Worm (Caenorhabditis elegans) whole organism, midembryonic: ENCODE measurements around the gene W09D10.4.

ENCODE experiments used
- T22C8.4 ChIP-seq: fragments of 200-800 bp; sonication (Bioruptor generic); IDR thresholded peaks from 2 replicates; pipeline ENCODE4 v1.3.6; 2022; ENCODE audit warnings: missing genetic modification characterization, missing compliant biosample characterization
- cog-1 ChIP-seq: sonication (generic microtip); optimal IDR thresholded peaks from 2 replicates; lab custom pipeline; 2016; ENCODE audit warnings: missing genetic modification characterization, missing compliant biosample characterization
- flt-1 ChIP-seq: fragments of 200-800 bp; sonication (Bioruptor generic); IDR thresholded peaks from 2 replicates; pipeline ENCODE4 v1.3.6; 2022; ENCODE audit warnings: missing genetic modification characterization, missing compliant biosample characterization
- klf-2 ChIP-seq: fragments of 200-800 bp; sonication (Bioruptor generic); conservative IDR thresholded peaks from 2 replicates; pipeline ENCODE4 v1.3.6; 2022; ENCODE audit warnings: missing genetic modification reagents, missing genetic modification characterization, missing compliant biosample characterization
- med-1 ChIP-seq: sonication (generic microtip); optimal IDR thresholded peaks from 2 replicates; lab custom pipeline; 2017; ENCODE audit warnings: missing genetic modification characterization, mild to moderate bottlenecking, missing compliant biosample characterization, antibody characterized with exemption, missing genetic modification reagents; ENCODE audit not compliant: insufficient read depth
- ref-1 ChIP-seq: fragments of 200-800 bp; sonication (Bioruptor generic); conservative IDR thresholded peaks from 2 replicates; pipeline ENCODE4 v1.3.6; 2022; ENCODE audit warnings: missing genetic modification reagents, missing genetic modification characterization, missing compliant biosample characterization
- tab-1 ChIP-seq: fragments of 200-800 bp; sonication (Bioruptor generic); IDR thresholded peaks from 2 replicates; pipeline ENCODE4 v1.3.6; 2022; ENCODE audit warnings: missing genetic modification characterization, missing compliant biosample characterization
- ztf-23 ChIP-seq: fragments of 200-800 bp; sonication (Bioruptor generic); IDR thresholded peaks from 2 replicates; pipeline ENCODE4 v1.3.6; 2022; ENCODE audit warnings: missing genetic modification reagents, missing genetic modification characterization, missing compliant biosample characterization
- ztf-29 ChIP-seq: fragments of 200-800 bp; sonication (Bioruptor generic); IDR thresholded peaks from 2 replicates; pipeline ENCODE4 v1.3.6; 2022; ENCODE audit warnings: missing genetic modification reagents, missing genetic modification characterization, missing compliant biosample characterization

The W09D10.4 gene

DNA sequence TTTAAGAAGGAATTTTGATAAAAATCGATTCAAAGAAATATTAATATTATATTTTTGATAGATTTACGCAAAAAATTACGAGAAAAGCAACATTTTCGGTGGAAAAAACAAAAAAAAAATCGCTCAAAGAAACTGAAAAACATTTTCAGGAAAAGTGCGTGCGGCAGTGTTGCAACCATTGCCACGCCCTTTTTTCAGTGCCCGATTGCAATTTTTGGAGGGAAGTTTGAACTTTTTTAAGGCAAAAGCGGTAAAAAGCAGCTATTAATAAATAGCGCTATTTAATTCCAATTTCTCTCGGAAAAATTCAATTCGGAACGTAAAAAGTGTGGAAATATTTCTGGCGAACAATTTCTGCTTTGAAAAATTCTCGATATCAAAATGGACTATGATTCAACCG, 5.1 kb upstream of the W09D10.4 start:
- TF ChIP-seq T22C8.4, result no peak
- TF ChIP-seq klf-2 (GFP tag; lab: Robert Waterston, UW), result no peak
- no peak for TF ChIP-seq ref-1 (GFP tag; lab: Robert Waterston, UW)
- TF ChIP-seq med-1 (GFP tag; lab: Kevin White, UChicago), result no peak
- TF ChIP-seq cog-1 (tag; lab: Kevin White, UChicago), result no peak
- TF ChIP-seq tab-1 (GFP tag; lab: Robert Waterston, UW), result no peak
- TF ChIP-seq ztf-29, result no peak
- TF ChIP-seq ztf-23 (GFP tag; lab: Robert Waterston, UW), result no peak
- TF ChIP-seq flt-1, result no peak

- TF ChIP-seq klf-2 (GFP tag; lab: Robert Waterston, UW) (no peak), cog-1 (tag; lab: Kevin White, UChicago) (peak; percentile 26), flt-1 (0 out of 2 replicates have a peak, but pooled peaks have one; percentile 39), ztf-23 (GFP tag; lab: Robert Waterston, UW) (peak; percentile 46; the same call in 1 of the 2 replicates), ref-1 (GFP tag; lab: Robert Waterston, UW) (no peak), T22C8.4 (peak; percentile 97)
Observed at ce11 chrIII:10720170-10720569, 4.2 kb upstream of the W09D10.4 start.

ce11 chrIII:10719057-10719456, 3.1 kb upstream of the W09D10.4 start:
- TF ChIP-seq ztf-29, result no peak
- TF ChIP-seq cog-1 (tag; lab: Kevin White, UChicago), result no peak
- TF ChIP-seq T22C8.4, result no peak
- no peak for TF ChIP-seq flt-1
- no peak for TF ChIP-seq med-1 (GFP tag; lab: Kevin White, UChicago)
- TF ChIP-seq klf-2 (GFP tag; lab: Robert Waterston, UW), result no peak
- no peak for TF ChIP-seq tab-1 (GFP tag; lab: Robert Waterston, UW)

DNA sequence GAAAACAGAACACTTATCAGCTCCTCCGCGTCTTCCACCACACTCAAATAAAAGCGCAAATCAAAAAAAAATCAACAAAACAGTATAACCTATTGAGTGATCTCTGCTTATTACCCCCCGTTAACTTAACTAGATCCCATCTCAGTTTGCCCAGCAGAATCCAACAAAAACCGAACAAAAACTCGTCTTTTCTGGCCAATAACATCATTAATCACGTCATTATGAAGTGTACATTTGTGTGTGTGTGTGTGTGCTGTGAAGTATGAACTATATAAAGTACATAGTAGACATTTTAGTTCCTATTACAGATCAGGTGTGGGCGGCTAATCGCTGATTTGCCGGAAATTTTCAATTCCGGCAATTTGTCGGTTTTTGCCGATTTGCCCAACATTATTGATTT, 2.1 kb upstream of the W09D10.4 start:
- TF ChIP-seq klf-2 (GFP tag; lab: Robert Waterston, UW) (no peak), tab-1 (GFP tag; lab: Robert Waterston, UW) (no peak), ztf-29 (no peak), flt-1 (no peak), cog-1 (tag; lab: Kevin White, UChicago) (no peak), ztf-23 (GFP tag; lab: Robert Waterston, UW) (no peak), ref-1 (GFP tag; lab: Robert Waterston, UW) (no peak), med-1 (GFP tag; lab: Kevin White, UChicago) (no peak), T22C8.4 (no peak)

- TF ChIP-seq klf-2 (GFP tag; lab: Robert Waterston, UW) (no peak), flt-1 (no peak), ztf-29 (no peak)
Observed at ce11 chrIII:10717479-10717878, 1.5 kb upstream of the W09D10.4 start.

- TF ChIP-seq ref-1 (GFP tag; lab: Robert Waterston, UW) (no peak), cog-1 (tag; lab: Kevin White, UChicago) (no peak), T22C8.4 (no peak), med-1 (GFP tag; lab: Kevin White, UChicago) (no peak), flt-1 (no peak), klf-2 (GFP tag; lab: Robert Waterston, UW) (no peak), ztf-29 (no peak), ztf-23 (GFP tag; lab: Robert Waterston, UW) (no peak), tab-1 (GFP tag; lab: Robert Waterston, UW) (no peak)
Observed at ce11 chrIII:10714541-10714940, 1.4 kb downstream of the W09D10.4 start.

DNA sequence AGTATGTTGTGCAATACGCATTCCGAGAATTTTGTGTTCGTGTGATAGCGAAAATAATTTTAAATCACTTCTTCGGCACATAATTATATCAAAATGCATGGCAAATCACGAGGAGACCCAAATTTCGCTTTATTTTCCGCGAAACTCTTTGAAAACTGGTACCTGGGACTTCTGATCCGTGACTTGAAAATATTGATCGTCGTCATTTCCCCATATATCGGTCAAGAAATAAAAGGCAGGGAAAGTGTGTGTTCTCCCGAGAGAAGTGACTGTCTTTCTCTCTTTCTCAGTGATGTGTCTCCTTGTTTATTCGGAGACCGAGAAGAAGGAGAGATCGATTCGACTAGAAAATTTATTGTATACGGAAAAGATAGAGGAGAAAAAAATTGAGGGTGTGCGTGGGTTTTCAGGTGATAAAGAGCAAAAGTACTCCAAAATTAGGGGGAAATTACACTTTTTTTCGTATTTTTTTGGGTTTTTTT, 4.8 kb downstream of the W09D10.4 start, which contains the start of gene W09D10.5:
TSS of gene W09D10.5 (minus strand) at position 345 of the 482 bp plus-strand sequence.
- 0 out of 2 replicates have a peak, but pooled peaks have one; percentile 6 for TF ChIP-seq flt-1
- TF ChIP-seq tab-1 (GFP tag; lab: Robert Waterston, UW), result no peak

ce11 chrIII:10709676-10710075, 6.3 kb downstream of the W09D10.4 start:
- TF ChIP-seq tab-1 (GFP tag; lab: Robert Waterston, UW), result no peak
- no peak for TF ChIP-seq ref-1 (GFP tag; lab: Robert Waterston, UW)
- TF ChIP-seq T22C8.4, result no peak
- no peak for TF ChIP-seq med-1 (GFP tag; lab: Kevin White, UChicago)
- TF ChIP-seq flt-1, result no peak
- no peak for TF ChIP-seq klf-2 (GFP tag; lab: Robert Waterston, UW)
- no peak for TF ChIP-seq cog-1 (tag; lab: Kevin White, UChicago)
- TF ChIP-seq ztf-29, result no peak
- no peak for TF ChIP-seq ztf-23 (GFP tag; lab: Robert Waterston, UW)

- TF ChIP-seq ref-1 (GFP tag; lab: Robert Waterston, UW) (no peak), ztf-23 (GFP tag; lab: Robert Waterston, UW) (no peak), tab-1 (GFP tag; lab: Robert Waterston, UW) (no peak), ztf-29 (no peak), T22C8.4 (no peak), cog-1 (tag; lab: Kevin White, UChicago) (no peak), med-1 (GFP tag; lab: Kevin White, UChicago) (no peak), flt-1 (no peak), klf-2 (GFP tag; lab: Robert Waterston, UW) (no peak)
Observed at ce11 chrIII:10708484-10708883, 7.5 kb downstream of the W09D10.4 start.

ce11 chrIII:10707461-10707860, 8.5 kb downstream of the W09D10.4 start, which contains the start of gene mrpl-12:
Gene mrpl-12 (plus strand): TSS chrIII:10707761.
- no peak for TF ChIP-seq flt-1
